Worm (Caenorhabditis elegans) whole organism, L2 larva: ENCODE measurements around the gene H21P03.10.

ENCODE experiments used
- alr-1 ChIP-seq: fragments of 150-350 bp; optimal IDR thresholded peaks from 2 replicates; lab custom pipeline; 2014; ENCODE audit warnings: missing biosample characterization, missing genetic modification characterization
- mdl-1 ChIP-seq, 2 experiments: fragments of 150-350 bp in 1 of 2; sonication (generic microtip) in 1 of 2; optimal IDR thresholded peaks; 2 replicates each; lab custom pipeline; 2017; ENCODE audit warnings: missing biosample characterization in 2 of 2, missing genetic modification characterization in 2 of 2
- nhr-237 ChIP-seq: fragments of 150-350 bp; optimal IDR thresholded peaks from 2 replicates; lab custom pipeline; 2014; ENCODE audit warnings: missing biosample characterization, missing genetic modification characterization
- sem-4 ChIP-seq: fragments of 150-350 bp; optimal IDR thresholded peaks from 2 replicates; lab custom pipeline; 2014; ENCODE audit warnings: missing biosample characterization, missing genetic modification reagents, missing genetic modification characterization
- sma-3 ChIP-seq: sonication (generic microtip); optimal IDR thresholded peaks from 2 replicates; lab custom pipeline; 2016; ENCODE audit warnings: missing genetic modification reagents, missing genetic modification characterization, missing compliant biosample characterization

DNA sequence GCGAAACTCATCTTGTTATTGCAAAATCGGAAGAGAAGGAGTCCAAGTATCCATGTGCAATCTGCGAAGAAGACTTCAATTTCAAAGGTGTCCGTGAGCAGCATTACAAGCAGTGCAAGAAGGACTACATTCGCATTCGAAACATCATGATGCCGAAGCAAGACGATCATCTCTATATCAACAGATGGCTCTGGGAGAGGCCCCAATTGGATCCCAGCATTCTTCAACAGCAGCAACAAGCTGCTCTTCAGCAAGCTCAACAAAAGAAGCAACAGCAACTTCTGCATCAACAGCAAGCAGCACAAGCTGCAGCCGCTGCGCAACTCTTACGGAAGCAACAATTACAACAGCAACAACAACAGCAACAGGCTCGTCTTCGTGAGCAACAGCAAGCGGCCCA is 25.7 kb downstream of the H21P03.10 start:
- TF ChIP-seq sma-3 (GFP tag; lab: Kevin White, UChicago), result no peak
- no peak for TF ChIP-seq mdl-1 (tag; optimal IDR thresholded peaks at IDR 0.05; lab: Kevin White, UChicago)
- no peak for TF ChIP-seq nhr-237 (tag; lab: Kevin White, UChicago)
- TF ChIP-seq alr-1, result no peak
- TF ChIP-seq sem-4 (tag; lab: Kevin White, UChicago), result no peak
